Fruit fly (Drosophila melanogaster) whole organism, adult: ENCODE measurements around the gene MnM.

ENCODE experiments used
- CG11617 ChIP-seq: fragments of 200-800 bp; sonication (Bioruptor generic); optimal IDR thresholded peaks from 2 replicates; lab custom pipeline; 2017; ENCODE audit warnings: mild to moderate bottlenecking, missing biosample characterization, missing genetic modification reagents, missing genetic modification characterization
- CG1620 ChIP-seq: fragments of 200-800 bp; sonication (Bioruptor generic); optimal IDR thresholded peaks from 2 replicates; lab custom pipeline; 2016; ENCODE audit warnings: missing biosample characterization, missing genetic modification characterization
- CG33017 ChIP-seq: fragments of 200-800 bp; sonication (Bioruptor generic); optimal IDR thresholded peaks from 2 replicates; lab custom pipeline; 2018; ENCODE audit warnings: missing biosample characterization, mild to moderate bottlenecking, missing genetic modification characterization, moderate library complexity
- CG5204 ChIP-seq: fragments of 200-800 bp; sonication (Bioruptor generic); optimal IDR thresholded peaks from 2 replicates; lab custom pipeline; 2016; ENCODE audit warnings: missing biosample characterization, missing genetic modification characterization
- CG7045 ChIP-seq: fragments of 200-800 bp; sonication (Bioruptor generic); optimal IDR thresholded peaks from 2 replicates; lab custom pipeline; 2017; ENCODE audit warnings: missing biosample characterization, mild to moderate bottlenecking, missing genetic modification characterization
- CG7101 ChIP-seq: fragments of 200-800 bp; sonication (Bioruptor generic); optimal IDR thresholded peaks from 2 replicates; lab custom pipeline; 2018; ENCODE audit warnings: missing biosample characterization, mild to moderate bottlenecking, missing genetic modification characterization, moderate library complexity
- Clk ChIP-seq: fragments of 200-800 bp; sonication (Bioruptor generic); optimal IDR thresholded peaks from 2 replicates; lab custom pipeline; 2017; ENCODE audit warnings: missing biosample characterization, missing genetic modification characterization
- Mnt ChIP-seq: fragments of 200-800 bp; sonication (Bioruptor generic); optimal IDR thresholded peaks from 2 replicates; lab custom pipeline; 2016; ENCODE audit warnings: missing biosample characterization, mild to moderate bottlenecking, missing genetic modification characterization
- cnc ChIP-seq, 2 experiments: fragments of >200 bp; optimal IDR thresholded peaks; 2 replicates each; lab custom pipeline; 2017
- kay ChIP-seq: fragments of 200-800 bp; sonication (Bioruptor generic); peaks from one replicate; lab custom pipeline; 2016; ENCODE audit warnings: missing biosample characterization, missing genetic modification characterization, borderline replicate concordance
- toe ChIP-seq: fragments of 200-800 bp; sonication (Bioruptor generic); optimal IDR thresholded peaks from 2 replicates; lab custom pipeline; 2016; ENCODE audit warnings: missing biosample characterization, missing genetic modification characterization

DNA sequence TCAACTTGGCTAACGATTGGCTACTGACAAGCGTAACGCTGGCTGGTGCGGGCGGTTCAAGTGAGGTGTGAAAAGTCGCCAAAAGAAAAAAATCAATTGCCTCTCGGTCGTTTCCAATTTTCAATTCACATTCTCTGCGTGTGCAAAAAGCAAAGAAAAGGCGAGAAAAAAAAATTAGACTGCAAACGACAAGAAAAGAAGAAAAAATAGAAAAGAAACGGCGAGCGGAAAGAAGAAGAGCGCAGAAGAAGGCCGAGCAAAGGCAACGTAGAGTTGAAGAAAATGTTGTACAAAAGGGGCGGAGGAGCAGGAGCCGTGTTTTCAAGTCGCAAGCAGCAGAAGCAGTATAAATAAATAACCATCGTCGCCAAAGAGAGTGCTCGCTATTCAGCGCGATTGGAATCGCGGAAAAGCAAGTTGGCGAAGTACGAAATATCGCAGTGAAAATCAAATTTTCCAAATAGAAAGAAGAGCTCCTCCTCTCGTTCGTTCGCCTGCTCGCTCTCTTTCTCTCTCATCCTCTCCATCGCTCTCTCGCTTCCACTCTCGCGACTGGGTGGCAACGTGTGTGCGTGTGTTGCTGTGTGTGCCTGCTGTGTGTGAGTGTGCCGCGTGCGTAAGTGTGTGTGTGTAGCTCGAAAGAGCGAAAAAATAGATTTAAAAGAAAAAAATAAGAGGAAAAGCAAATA, 47.5 kb upstream of the MnM start:
- TF ChIP-seq cnc (optimal IDR thresholded peaks at IDR 0.05; lab: Kevin White, UChicago) (no peak), toe (GFP tag; lab: Kevin White, UChicago) (no peak), CG7101 (tag; lab: Kevin White, UChicago) (peak; percentile 25), CG11617 (GFP tag; lab: Kevin White, UChicago) (peak; percentile 49), CG5204 (no peak), kay (no peak), Clk (GFP tag; lab: Kevin White, UChicago) (no peak), CG7045 (peak; percentile 32), Mnt (GFP tag; lab: Kevin White, UChicago) (peak; percentile 72), CG1620 (GFP tag; lab: Kevin White, UChicago) (no peak), CG33017 (tag; lab: Kevin White, UChicago) (peak; percentile 44)
